Fruit fly (Drosophila melanogaster) whole organism, wandering third instar larva: ENCODE measurements around the gene gukh.

Source experiments
- Abd-B ChIP-seq: fragments of >200 bp; optimal IDR thresholded peaks from 2 replicates; lab custom pipeline; 2017; ENCODE audit warnings: missing biosample characterization, missing genetic modification characterization
- CG32264 ChIP-seq: fragments of 200-800 bp; sonication (Bioruptor generic); optimal IDR thresholded peaks from 2 replicates; lab custom pipeline; 2016; ENCODE audit warnings: missing biosample characterization, missing genetic modification characterization
- CG9705 ChIP-seq: fragments of 200-800 bp; sonication (Bioruptor generic); optimal IDR thresholded peaks from 2 replicates; lab custom pipeline; 2018; ENCODE audit warnings: missing biosample characterization, mild to moderate bottlenecking, missing genetic modification characterization
- CrebA ChIP-seq: fragments of 200-800 bp; sonication (Bioruptor generic); optimal IDR thresholded peaks from 2 replicates; lab custom pipeline; 2016; ENCODE audit warnings: missing biosample characterization, mild to moderate bottlenecking, missing genetic modification characterization, borderline replicate concordance
- Dfd ChIP-seq: fragments of >200 bp; optimal IDR thresholded peaks from 2 replicates; lab custom pipeline; 2017; ENCODE audit warnings: missing biosample characterization, missing genetic modification characterization
- Dif ChIP-seq: fragments of 200-275, 200-300 bp; sonication (Bioruptor generic); optimal IDR thresholded peaks from 2 replicates; lab custom pipeline; 2018; ENCODE audit warnings: missing biosample characterization, missing genetic modification characterization; ENCODE audit not compliant: partially characterized antibody
- GATAd ChIP-seq: sonication (Bioruptor generic); optimal IDR thresholded peaks from 2 replicates; lab custom pipeline; 2016; ENCODE audit warnings: missing biosample characterization, missing genetic modification characterization
- HLH106 ChIP-seq: fragments of 200-800 bp; optimal IDR thresholded peaks from 3 replicates; lab custom pipeline; 2019; ENCODE audit warnings: missing biosample characterization, mild to moderate bottlenecking, missing genetic modification characterization, moderate library complexity
- Hnf4 ChIP-seq: fragments of 200-800 bp; sonication (Bioruptor generic); optimal IDR thresholded peaks from 2 replicates; lab custom pipeline; 2016; ENCODE audit warnings: missing biosample characterization, mild to moderate bottlenecking, missing genetic modification characterization
- Hr78 ChIP-seq: fragments of >200 bp; optimal IDR thresholded peaks from 2 replicates; lab custom pipeline; 2017; ENCODE audit warnings: missing biosample characterization, missing genetic modification characterization
- Hr83 ChIP-seq: fragments of 200-300 bp; sonication (Bioruptor generic); optimal IDR thresholded peaks from 2 replicates; lab custom pipeline; 2016; ENCODE audit warnings: missing biosample characterization, mild to moderate bottlenecking, missing genetic modification characterization, moderate library complexity; ENCODE audit not compliant: poor library complexity, severe bottlenecking
- Jra ChIP-seq: sonication (Bioruptor generic); optimal IDR thresholded peaks from 2 replicates; lab custom pipeline; 2016; ENCODE audit warnings: missing biosample characterization, missing genetic modification characterization
- Mio ChIP-seq: sonication (Bioruptor generic); optimal IDR thresholded peaks from 2 replicates; lab custom pipeline; 2016; ENCODE audit warnings: missing biosample characterization, missing genetic modification characterization
- Myc ChIP-seq: fragments of >200 bp; optimal IDR thresholded peaks from 2 replicates; lab custom pipeline; 2017
- N ChIP-seq: fragments of >200 bp; optimal IDR thresholded peaks from 2 replicates; lab custom pipeline; 2018; ENCODE audit warnings: missing biosample characterization, missing external identifiers, missing genetic modification characterization
- OdsH ChIP-seq: fragments of 200-800 bp; sonication (Bioruptor generic); optimal IDR thresholded peaks from 2 replicates; lab custom pipeline; 2016; ENCODE audit warnings: missing biosample characterization, mild to moderate bottlenecking, missing genetic modification characterization
- Rel ChIP-seq, 2 experiments: fragments of 200-800 bp; sonication (Bioruptor generic) in 1 of 2; optimal IDR thresholded peaks; 2 replicates in 1 of 2; 3 replicates in 1 of 2; lab custom pipeline; 2016 to 2019; ENCODE audit warnings: mild to moderate bottlenecking in 2 of 2, missing biosample characterization in 2 of 2, missing genetic modification characterization in 2 of 2, moderate library complexity in 1 of 2
- Sp1 ChIP-seq: fragments of 200-800 bp; sonication (Bioruptor generic); optimal IDR thresholded peaks from 3 replicates; lab custom pipeline; 2019; ENCODE audit warnings: missing biosample characterization, mild to moderate bottlenecking, missing genetic modification characterization, moderate library complexity
- Vsx2 ChIP-seq: fragments of 200-300, 225-300 bp; sonication (Bioruptor generic); optimal IDR thresholded peaks from 2 replicates; lab custom pipeline; 2018; ENCODE audit warnings: missing biosample characterization, missing genetic modification characterization; ENCODE audit not compliant: partially characterized antibody
- br ChIP-seq: fragments of 200-800 bp; sonication (Bioruptor generic); optimal IDR thresholded peaks from 2 replicates; lab custom pipeline; 2016; ENCODE audit warnings: missing biosample characterization, missing genetic modification characterization
- brk ChIP-seq: fragments of 200-800 bp; sonication (Bioruptor generic); optimal IDR thresholded peaks from 2 replicates; lab custom pipeline; 2016; ENCODE audit warnings: missing biosample characterization, mild to moderate bottlenecking, missing genetic modification characterization
- dl ChIP-seq, 2 experiments: fragments of 175-275, 200-275 bp in 1 of 2; fragments of 200-275 bp in 1 of 2; sonication (Bioruptor generic); optimal IDR thresholded peaks; lab custom pipeline; 2018; ENCODE audit warnings: mild to moderate bottlenecking in 2 of 2, missing biosample characterization in 2 of 2, missing genetic modification characterization in 2 of 2, moderate library complexity in 2 of 2; ENCODE audit not compliant: partially characterized antibody in 2 of 2, insufficient read depth in 1 of 2
- dmrt93B ChIP-seq: fragments of 200-800 bp; sonication (Bioruptor generic); optimal IDR thresholded peaks from 2 replicates; lab custom pipeline; 2018; ENCODE audit warnings: missing biosample characterization, mild to moderate bottlenecking, missing genetic modification characterization
- dsf ChIP-seq: sonication (Bioruptor generic); optimal IDR thresholded peaks from 2 replicates; lab custom pipeline; 2016; ENCODE audit warnings: missing biosample characterization, missing genetic modification characterization, borderline replicate concordance
- ey ChIP-seq: fragments of 200-800 bp; sonication (Bioruptor generic); optimal IDR thresholded peaks from 2 replicates; lab custom pipeline; 2016; ENCODE audit warnings: missing biosample characterization, missing genetic modification characterization
- foxo ChIP-seq, 2 experiments: fragments of 200-800 bp; sonication (Bioruptor generic); optimal IDR thresholded peaks; 2 replicates in 1 of 2; 3 replicates in 1 of 2; lab custom pipeline; 2016 to 2017; ENCODE audit warnings: missing biosample characterization in 2 of 2, missing genetic modification characterization in 2 of 2
- fru ChIP-seq: fragments of 200-800 bp; sonication (Bioruptor generic); optimal IDR thresholded peaks from 3 replicates; lab custom pipeline; 2016; ENCODE audit warnings: missing biosample characterization, mild to moderate bottlenecking, missing genetic modification characterization
- h ChIP-seq: fragments of 200-800 bp; sonication (Bioruptor generic); optimal IDR thresholded peaks from 3 replicates; lab custom pipeline; 2016; ENCODE audit warnings: missing biosample characterization, mild to moderate bottlenecking, missing genetic modification characterization
- jim ChIP-seq: fragments of 175-275, 200-325 bp; sonication (Bioruptor generic); optimal IDR thresholded peaks from 2 replicates; lab custom pipeline; 2016; ENCODE audit warnings: missing biosample characterization, mild to moderate bottlenecking, missing genetic modification characterization
- lola ChIP-seq: fragments of >200 bp; optimal IDR thresholded peaks from 2 replicates; lab custom pipeline; 2017; ENCODE audit warnings: missing biosample characterization, missing genetic modification characterization
- pan ChIP-seq: fragments of >200 bp; optimal IDR thresholded peaks from 2 replicates; lab custom pipeline; 2017
- psq ChIP-seq: fragments of 200-800 bp; sonication (Bioruptor generic); optimal IDR thresholded peaks from 3 replicates; lab custom pipeline; 2017; ENCODE audit warnings: missing biosample characterization, mild to moderate bottlenecking, missing genetic modification characterization, moderate library complexity
- rgr ChIP-seq: fragments of 200-800 bp; sonication (Bioruptor generic); optimal IDR thresholded peaks from 3 replicates; lab custom pipeline; 2016; ENCODE audit warnings: missing biosample characterization, mild to moderate bottlenecking, missing genetic modification characterization
- sage ChIP-seq: fragments of 200-800 bp; sonication (Bioruptor generic); optimal IDR thresholded peaks from 2 replicates; lab custom pipeline; 2016; ENCODE audit warnings: missing biosample characterization, mild to moderate bottlenecking, missing genetic modification characterization
- sv ChIP-seq: fragments of 200-800 bp; sonication (Bioruptor generic); optimal IDR thresholded peaks from 3 replicates; lab custom pipeline; 2016; ENCODE audit warnings: missing biosample characterization, missing genetic modification characterization
- tai ChIP-seq: sonication (Bioruptor generic); optimal IDR thresholded peaks from 2 replicates; lab custom pipeline; 2016; ENCODE audit warnings: missing biosample characterization, missing genetic modification characterization
- usp ChIP-seq: fragments of >200 bp; optimal IDR thresholded peaks from 2 replicates; lab custom pipeline; 2017; ENCODE audit warnings: missing biosample characterization, missing genetic modification characterization
- woc ChIP-seq: sonication (Bioruptor generic); optimal IDR thresholded peaks from 2 replicates; lab custom pipeline; 2016; ENCODE audit warnings: missing biosample characterization, mild to moderate bottlenecking, missing genetic modification characterization

gukh gene

dm6 chr3R:19031210-19031609 is 47.4 kb downstream of the gukh start, which contains the start of the genes Prp18 and CG6013:
TSS of gene Prp18 (minus strand) at chr3R:19031271.
TSS of gene CG6013 (plus strand) at chr3R:19031503.
- TF ChIP-seq Dfd (GFP tag; lab: Kevin White, UChicago) (no peak), Abd-B (GFP tag; lab: Kevin White, UChicago) (no peak), dmrt93B (GFP tag; lab: Kevin White, UChicago) (peak; percentile 45), CrebA (GFP tag; lab: Kevin White, UChicago) (no peak), br (GFP tag; lab: Kevin White, UChicago) (no peak), N (GFP tag; lab: Kevin White, UChicago) (no peak), woc (no peak), Sp1 (peak; percentile 68), dl (GFP tag; optimal IDR thresholded peaks at IDR 0.05; lab: Kevin White, UChicago; ENCODE audit: insufficient read depth in 1 of 2, partially characterized antibody in 2 of 2) (no peak), CG9705 (GFP tag; lab: Kevin White, UChicago) (no peak), OdsH (GFP tag; lab: Kevin White, UChicago) (peak; percentile 29), Hr83 (GFP tag; lab: Kevin White, UChicago) (no peak), dsf (GFP tag; lab: Kevin White, UChicago) (no peak), Jra (no peak), sv (no peak), h (GFP tag; lab: Kevin White, UChicago) (no peak), Rel (GFP tag; optimal IDR thresholded peaks at IDR 0.05; lab: Kevin White, UChicago) (no peak), Rel (tag; optimal IDR thresholded peaks at IDR 0.05; lab: Kevin White, UChicago) (peak; percentile 19), Dif (no peak), jim (GFP tag; lab: Kevin White, UChicago) (no peak), Hr78 (GFP tag; lab: Kevin White, UChicago) (no peak), CG32264 (GFP tag; lab: Kevin White, UChicago) (no peak), GATAd (GFP tag; lab: Kevin White, UChicago) (no peak), Hnf4 (no peak), tai (GFP tag; lab: Kevin White, UChicago) (no peak), lola (GFP tag; lab: Kevin White, UChicago) (no peak), rgr (GFP tag; lab: Kevin White, UChicago) (peak; percentile 33), pan (lab: Kevin White, UChicago) (no peak), usp (GFP tag; lab: Kevin White, UChicago) (no peak), brk (GFP tag; lab: Kevin White, UChicago) (no peak), psq (GFP tag; lab: Kevin White, UChicago) (peak; percentile 42), foxo (GFP tag; optimal IDR thresholded peaks at IDR 0.05; lab: Kevin White, UChicago) (peak in 1 of 2 experiments; percentile 54), Vsx2 (GFP tag; lab: Kevin White, UChicago) (no peak), Mio (no peak), fru (no peak), HLH106 (tag; lab: Kevin White, UChicago) (peak; percentile 75), Myc (no peak), sage (no peak), ey (GFP tag; lab: Kevin White, UChicago) (no peak)
- TF ChIP-seq, all 38 proteins: peak for 8

- TF ChIP-seq dmrt93B (GFP tag; lab: Kevin White, UChicago) (no peak), CG32264 (GFP tag; lab: Kevin White, UChicago) (no peak), psq (GFP tag; lab: Kevin White, UChicago) (no peak), Dfd (GFP tag; lab: Kevin White, UChicago) (no peak), tai (GFP tag; lab: Kevin White, UChicago) (no peak), Mio (no peak), pan (lab: Kevin White, UChicago) (no peak), rgr (GFP tag; lab: Kevin White, UChicago) (no peak), br (GFP tag; lab: Kevin White, UChicago) (no peak), woc (no peak), fru (no peak)
These were observed 49.4 kb downstream of the gukh start, which contains the start of gene CG6026 for dm6 chr3R:19033238-19033637. TSS of gene CG6026 (plus strand) at chr3R:19033538.
